Worm (Caenorhabditis elegans) whole organism, young adult: ENCODE data around the gene C35D10.10.

Source experiments
- B0035.1 ChIP-seq: sonication (generic microtip); optimal IDR thresholded peaks from 2 replicates; lab custom pipeline; 2016; ENCODE audit warnings: missing genetic modification characterization, mild to moderate bottlenecking, missing compliant biosample characterization, missing genotype, missing genetic modification reagents
- B0336.3 ChIP-seq: fragments of 200-800 bp; sonication (Bioruptor generic); IDR thresholded peaks from 2 replicates; pipeline ENCODE4 v1.3.6; 2022; ENCODE audit warnings: missing genetic modification characterization, missing compliant biosample characterization
- C06A6.2 ChIP-seq: fragments of 200-800 bp; sonication (Bioruptor generic); conservative IDR thresholded peaks from 2 replicates; pipeline ENCODE4 v1.3.6; 2022; ENCODE audit warnings: missing genetic modification characterization, missing compliant biosample characterization
- D2030.7 ChIP-seq: fragments of 200-800 bp; sonication (Bioruptor generic); IDR thresholded peaks from 2 replicates; pipeline ENCODE4 v1.3.6; 2022; ENCODE audit warnings: missing genetic modification reagents, missing genetic modification characterization, missing compliant biosample characterization
- F22D6.2 ChIP-seq: sonication (generic microtip); optimal IDR thresholded peaks from 2 replicates; lab custom pipeline; 2016; ENCODE audit warnings: mild to moderate bottlenecking, missing genetic modification characterization, missing compliant biosample characterization
- F39B2.1 ChIP-seq: fragments of 200-800 bp; sonication (Bioruptor generic); IDR thresholded peaks from 2 replicates; pipeline ENCODE4 v1.3.6; 2022; ENCODE audit warnings: missing genetic modification reagents, missing genetic modification characterization, missing compliant biosample characterization
- F55B11.4 ChIP-seq: sonication (generic microtip); optimal IDR thresholded peaks from 2 replicates; lab custom pipeline; 2016; ENCODE audit warnings: missing compliant biosample characterization, missing genetic modification characterization, borderline replicate concordance; ENCODE audit not compliant: insufficient read depth
- F57A8.1 ChIP-seq: fragments of 200-800 bp; sonication (Bioruptor generic); optimal IDR thresholded peaks from 2 replicates; lab custom pipeline; 2018; ENCODE audit warnings: mild to moderate bottlenecking, missing genetic modification characterization, moderate library complexity, missing compliant biosample characterization
- T26A5.8 ChIP-seq: sonication (generic microtip); optimal IDR thresholded peaks from 2 replicates; lab custom pipeline; 2016; ENCODE audit warnings: missing genetic modification characterization, missing compliant biosample characterization
- Y67H2A.10 ChIP-seq: fragments of 200-800 bp; sonication (Bioruptor generic); conservative IDR thresholded peaks from 2 replicates; pipeline ENCODE4 v1.3.6; 2022; ENCODE audit warnings: missing genetic modification reagents, missing genetic modification characterization, missing compliant biosample characterization
- Y79H2A.3 ChIP-seq: fragments of 200-800 bp; sonication (Bioruptor generic); conservative IDR thresholded peaks from 2 replicates; pipeline ENCODE4 v1.3.6; 2022; ENCODE audit warnings: missing genetic modification reagents, missing genetic modification characterization, missing compliant biosample characterization
- Y95B8A.8 ChIP-seq: fragments of 200-800 bp; sonication (Bioruptor generic); IDR thresholded peaks from 2 replicates; pipeline ENCODE4 v1.3.6; 2022; ENCODE audit warnings: missing genetic modification reagents, missing genetic modification characterization, missing compliant biosample characterization
- akir-1 ChIP-seq: fragments of 200-800 bp; sonication (Bioruptor generic); optimal IDR thresholded peaks from 2 replicates; lab custom pipeline; 2018; ENCODE audit warnings: mild to moderate bottlenecking, missing genetic modification characterization, moderate library complexity, missing compliant biosample characterization
- ama-1 ChIP-seq, 3 experiments: fragments of 150-350 bp in 1 of 3; sonication (generic microtip) in 2 of 3; optimal IDR thresholded peaks; 2 replicates each; lab custom pipeline; 2014 to 2018; ENCODE audit warnings: missing biosample characterization in 2 of 3, missing genetic modification characterization in 2 of 3, missing genetic modification reagents in 2 of 3
- aptf-2 ChIP-seq: fragments of 200-800 bp; sonication (Bioruptor generic); conservative IDR thresholded peaks from 2 replicates; pipeline ENCODE4 v1.3.6; 2022; ENCODE audit warnings: missing genetic modification reagents, missing genetic modification characterization, missing compliant biosample characterization
- bed-1 ChIP-seq: fragments of 200-800 bp; sonication (Bioruptor generic); IDR thresholded peaks from 2 replicates; pipeline ENCODE4 v1.3.6; 2022; ENCODE audit warnings: missing genetic modification reagents, missing genetic modification characterization, missing compliant biosample characterization
- cebp-1 ChIP-seq, 2 experiments: fragments of 200-800 bp in 1 of 2; sonication (Bioruptor generic) in 1 of 2; sonication (generic microtip) in 1 of 2; IDR thresholded peaks in 1 of 2; optimal IDR thresholded peaks in 1 of 2; 2 replicates each; pipeline versions ENCODE4 v1.3.6 to Lab custom; 2017 to 2022; ENCODE audit warnings: missing compliant biosample characterization in 2 of 2, missing genetic modification characterization in 2 of 2, mild to moderate bottlenecking in 1 of 2, missing genetic modification reagents in 1 of 2, moderate library complexity in 1 of 2
- ceh-40 ChIP-seq: fragments of 200-800 bp; sonication (Bioruptor generic); IDR thresholded peaks from 2 replicates; pipeline ENCODE4 v1.3.6; 2022; ENCODE audit warnings: missing genetic modification characterization, missing compliant biosample characterization
- ceh-58 ChIP-seq: fragments of 200-800 bp; sonication (Bioruptor generic); IDR thresholded peaks from 2 replicates; pipeline ENCODE4 v1.3.6; 2022; ENCODE audit warnings: missing genetic modification characterization, missing compliant biosample characterization
- dpl-1 ChIP-seq: fragments of 150-350 bp; optimal IDR thresholded peaks from 2 replicates; lab custom pipeline; 2014; ENCODE audit warnings: missing biosample characterization, missing genetic modification reagents, missing genetic modification characterization
- egl-18 ChIP-seq: fragments of 200-800 bp; sonication (Bioruptor generic); IDR thresholded peaks from 2 replicates; pipeline ENCODE4 v1.3.6; 2022; ENCODE audit warnings: missing genetic modification reagents, missing genetic modification characterization, missing compliant biosample characterization
- egrh-3 ChIP-seq: fragments of 200-800 bp; sonication (Bioruptor generic); IDR thresholded peaks from 2 replicates; pipeline ENCODE4 v1.3.6; 2022; ENCODE audit warnings: missing genetic modification reagents, missing genetic modification characterization, missing compliant biosample characterization
- ekl-4 ChIP-seq: fragments of 200-800 bp; sonication (Bioruptor generic); IDR thresholded peaks from 2 replicates; pipeline ENCODE4 v1.3.6; 2022; ENCODE audit warnings: missing genetic modification reagents, missing genetic modification characterization, missing compliant biosample characterization
- gei-17 ChIP-seq: fragments of 200-800 bp; sonication (Bioruptor generic); optimal IDR thresholded peaks from 2 replicates; lab custom pipeline; 2018; ENCODE audit warnings: mild to moderate bottlenecking, missing genetic modification characterization, missing compliant biosample characterization
- him-1 ChIP-seq: sonication (generic microtip); optimal IDR thresholded peaks from 2 replicates; lab custom pipeline; 2016; ENCODE audit warnings: missing genotype, missing genetic modification reagents, missing genetic modification characterization, missing compliant biosample characterization
- hlh-12 ChIP-seq: sonication (generic microtip); optimal IDR thresholded peaks from 2 replicates; lab custom pipeline; 2016; ENCODE audit warnings: missing genetic modification characterization, missing compliant biosample characterization
- hmg-20 ChIP-seq: fragments of 200-800 bp; sonication (Bioruptor generic); IDR thresholded peaks from 2 replicates; pipeline ENCODE4 v1.3.6; 2022; ENCODE audit warnings: missing genetic modification reagents, missing genetic modification characterization, missing compliant biosample characterization
- hsf-1 ChIP-seq: fragments of 200-800 bp; sonication (Bioruptor generic); IDR thresholded peaks from 2 replicates; pipeline ENCODE4 v1.3.6; 2022; ENCODE audit warnings: missing genetic modification reagents, missing genetic modification characterization, missing compliant biosample characterization
- lin-26 ChIP-seq: fragments of 200-800 bp; sonication (Bioruptor generic); IDR thresholded peaks from 2 replicates; pipeline ENCODE4 v1.3.6; 2022; ENCODE audit warnings: missing genetic modification reagents, missing genetic modification characterization, missing compliant biosample characterization
- lin-35 ChIP-seq, 3 experiments: fragments of 150-350 bp in 2 of 3; sonication (generic microtip) in 1 of 3; optimal IDR thresholded peaks; 2 replicates each; lab custom pipeline; 2014 to 2018; ENCODE audit warnings: missing biosample characterization in 3 of 3, missing genetic modification characterization in 3 of 3, missing genetic modification reagents in 3 of 3
- lsl-1 ChIP-seq: fragments of 200-800 bp; sonication (Bioruptor generic); optimal IDR thresholded peaks from 2 replicates; lab custom pipeline; 2018; ENCODE audit warnings: mild to moderate bottlenecking, missing genetic modification characterization, moderate library complexity, missing compliant biosample characterization
- madf-10 ChIP-seq: sonication (generic microtip); optimal IDR thresholded peaks from 2 replicates; lab custom pipeline; 2016; ENCODE audit warnings: mild to moderate bottlenecking, missing genetic modification characterization, missing compliant biosample characterization
- madf-6 ChIP-seq: fragments of 200-800 bp; sonication (Bioruptor generic); IDR thresholded peaks from 2 replicates; pipeline ENCODE4 v1.3.6; 2022; ENCODE audit warnings: missing genetic modification reagents, missing genetic modification characterization, missing compliant biosample characterization
- nfya-2 ChIP-seq: fragments of 200-800 bp; sonication (Bioruptor generic); IDR thresholded peaks from 2 replicates; pipeline ENCODE4 v1.3.6; 2022; ENCODE audit warnings: missing genetic modification reagents, missing genetic modification characterization, missing compliant biosample characterization
- nhr-90 ChIP-seq: sonication (generic microtip); optimal IDR thresholded peaks from 2 replicates; lab custom pipeline; 2016; ENCODE audit warnings: missing genotype, mild to moderate bottlenecking, missing genetic modification characterization, missing compliant biosample characterization
- pbrm-1 ChIP-seq: fragments of 200-800 bp; sonication (Bioruptor generic); IDR thresholded peaks from 2 replicates; pipeline ENCODE4 v1.3.6; 2022; ENCODE audit warnings: missing genetic modification reagents, missing genetic modification characterization, missing compliant biosample characterization
- rcor-1 ChIP-seq: fragments of 200-800 bp; sonication (Bioruptor generic); IDR thresholded peaks from 2 replicates; pipeline ENCODE4 v1.3.6; 2022; ENCODE audit warnings: missing genetic modification reagents, missing genetic modification characterization, missing compliant biosample characterization
- rec-8 ChIP-seq, 2 experiments: sonication (generic microtip); optimal IDR thresholded peaks; 2 replicates each; lab custom pipeline; 2016; ENCODE audit warnings: mild to moderate bottlenecking in 2 of 2, missing genetic modification characterization in 2 of 2, missing genetic modification reagents in 2 of 2, missing genotype in 2 of 2, missing biosample characterization in 1 of 2, missing compliant biosample characterization in 1 of 2, moderate library complexity in 1 of 2
- tlf-1 ChIP-seq: fragments of 200-800 bp; sonication (Bioruptor generic); optimal IDR thresholded peaks from 2 replicates; lab custom pipeline; 2018; ENCODE audit warnings: mild to moderate bottlenecking, missing genetic modification characterization, missing compliant biosample characterization
- ztf-25 ChIP-seq: fragments of 200-800 bp; sonication (Bioruptor generic); IDR thresholded peaks from 2 replicates; pipeline ENCODE4 v1.3.6; 2022; ENCODE audit warnings: missing genetic modification reagents, missing genetic modification characterization, missing compliant biosample characterization

The C35D10.10 gene

DNA sequence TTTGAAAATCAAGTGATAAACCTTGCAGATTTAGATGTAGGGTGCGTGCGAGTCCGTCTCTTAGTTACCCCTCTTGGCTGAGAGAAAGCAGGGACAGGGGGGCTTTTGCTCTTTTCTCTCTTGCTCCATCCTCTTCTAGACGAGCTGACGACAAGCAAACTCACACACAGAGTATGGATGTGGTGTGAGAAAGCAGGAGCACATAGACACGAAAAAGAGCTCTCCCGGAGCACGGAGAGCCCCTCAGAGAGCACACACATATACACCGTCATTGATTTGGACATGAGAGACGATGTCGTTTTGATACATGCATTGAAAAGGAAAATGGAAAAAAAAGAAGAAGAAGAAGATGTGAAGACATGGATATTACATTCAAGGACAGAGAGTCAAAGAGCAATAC, 14.1 kb upstream of the C35D10.10 start:
- TF ChIP-seq ztf-25 (GFP tag; lab: Robert Waterston, UW) (no peak), lin-35 (GFP tag; optimal IDR thresholded peaks at IDR 0.05; lab: Kevin White, UChicago) (peak in 1 of 3 experiments; percentile 61)

DNA sequence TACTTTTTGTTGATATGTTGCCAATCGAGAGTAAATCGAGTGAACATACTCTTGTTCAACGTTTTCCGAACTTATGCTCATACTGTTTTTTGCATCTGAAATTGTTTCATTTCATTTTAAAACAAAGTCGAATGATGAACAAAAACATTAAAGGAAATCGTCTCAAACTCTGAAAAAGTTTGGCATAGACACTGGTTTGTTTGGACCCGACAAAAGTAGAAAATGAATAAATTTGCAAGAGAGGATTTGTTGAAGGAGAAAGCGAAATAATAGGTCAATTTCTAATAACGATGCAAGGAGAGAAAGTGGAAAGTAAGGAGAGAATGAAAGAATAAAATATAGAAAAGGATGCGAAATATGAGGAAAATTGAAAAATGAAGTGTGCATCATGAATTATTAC, 13.1 kb upstream of the C35D10.10 start, which contains the start of gene C35D10.12:
C35D10.12 (minus strand) TSS at position 101 of the 400 bp plus-strand sequence.
- TF ChIP-seq dpl-1 (GFP tag; lab: Kevin White, UChicago): no peak
- no peak for TF ChIP-seq Y79H2A.3 (GFP tag; lab: Robert Waterston, UW)
- TF ChIP-seq Y95B8A.8 (GFP tag; lab: Robert Waterston, UW): no peak
- TF ChIP-seq madf-6 (GFP tag; lab: Robert Waterston, UW): no peak
- TF ChIP-seq egl-18 (GFP tag; lab: Robert Waterston, UW): no peak
- TF ChIP-seq lin-35 (GFP tag; optimal IDR thresholded peaks at IDR 0.05; lab: Kevin White, UChicago): no peak
- TF ChIP-seq madf-10 (tag; lab: Kevin White, UChicago): no peak
- no peak for TF ChIP-seq B0336.3 (GFP tag; lab: Robert Waterston, UW)
- TF ChIP-seq hmg-20 (GFP tag; lab: Robert Waterston, UW): no peak
- no peak for TF ChIP-seq nfya-2
- TF ChIP-seq Y67H2A.10 (GFP tag; lab: Robert Waterston, UW): no peak
- TF ChIP-seq nhr-90 (tag; lab: Kevin White, UChicago): no peak
- no peak for TF ChIP-seq F57A8.1
- no peak for TF ChIP-seq B0035.1 (tag; lab: Kevin White, UChicago)
- no peak for TF ChIP-seq lsl-1 (GFP tag; lab: Kevin White, UChicago)
- TF ChIP-seq T26A5.8: no peak
- TF ChIP-seq F22D6.2 (tag; lab: Kevin White, UChicago): no peak

DNA sequence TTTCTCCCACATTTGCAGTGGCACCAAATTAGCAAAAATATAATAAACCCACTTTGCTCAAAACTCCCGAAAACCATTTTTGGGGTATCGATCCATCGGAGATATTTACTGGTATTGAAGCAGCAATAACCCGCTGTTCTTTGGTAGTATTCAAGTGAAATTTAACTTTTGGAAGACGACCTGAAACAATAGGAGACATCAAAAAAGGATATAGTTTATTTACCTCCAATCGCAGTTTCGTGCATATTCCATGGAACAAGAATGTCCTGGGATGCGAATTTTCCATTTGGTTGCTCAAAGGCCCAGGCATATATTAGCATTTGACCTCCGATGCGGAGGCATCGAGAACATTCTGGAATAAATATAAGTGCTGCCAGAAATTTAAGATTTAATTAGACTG, 11.8 kb upstream of the C35D10.10 start:
- no peak for TF ChIP-seq F39B2.1 (GFP tag; lab: Robert Waterston, UW)
- TF ChIP-seq bed-1 (GFP tag; lab: Robert Waterston, UW): no peak
- TF ChIP-seq C06A6.2 (GFP tag; lab: Robert Waterston, UW): no peak
- no peak for TF ChIP-seq D2030.7
- TF ChIP-seq aptf-2: no peak
- TF ChIP-seq, all 124 proteins: peak for 0

DNA sequence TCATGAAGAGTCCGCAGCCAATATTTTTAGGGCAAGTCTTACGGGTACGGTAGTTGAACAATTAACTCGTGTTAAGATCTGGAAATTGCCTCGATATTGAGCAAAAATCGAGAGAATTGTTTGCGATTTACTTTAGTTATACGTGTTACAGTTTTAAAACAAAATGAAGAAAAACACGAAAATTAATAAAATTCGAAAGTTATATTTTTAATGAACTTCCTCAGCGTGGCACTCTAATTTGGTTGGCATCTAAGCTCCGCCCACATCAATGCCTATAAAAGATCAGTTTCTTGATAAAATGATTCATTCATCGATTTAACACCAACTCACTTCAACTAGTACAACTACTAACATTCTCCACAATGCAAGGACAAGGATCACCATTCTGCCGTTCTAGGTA, 8.9 kb upstream of the C35D10.10 start, which contains the start of gene gipc-1:
gipc-1 (plus strand) TSS at position 301 of the 400 bp plus-strand sequence.
- no peak for TF ChIP-seq ceh-58 (GFP tag; lab: Robert Waterston, UW)
- TF ChIP-seq hmg-20 (GFP tag; lab: Robert Waterston, UW): no peak
- TF ChIP-seq hsf-1 (GFP tag; lab: Robert Waterston, UW): no peak

DNA sequence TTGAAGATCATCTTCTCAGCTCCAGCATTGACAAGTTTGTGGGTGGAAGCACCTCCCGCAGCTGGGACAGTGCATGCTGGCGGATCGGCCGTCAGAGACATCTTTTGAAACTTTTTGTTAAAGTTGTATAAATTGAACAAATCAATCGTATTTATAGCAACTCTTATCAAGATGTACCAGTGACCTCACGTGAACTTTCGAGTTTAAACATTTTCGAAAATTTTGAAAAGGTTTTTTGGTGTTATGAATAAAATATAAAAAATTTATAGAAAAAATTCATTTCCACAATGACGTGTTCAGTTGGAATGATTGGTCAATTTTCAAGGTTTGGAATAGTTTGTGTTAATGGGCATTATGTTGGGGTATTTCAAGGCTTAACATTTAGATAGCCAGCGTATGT, 7.0 kb upstream of the C35D10.10 start, which contains the start of the genes msd-4 and C35D10.3:
msd-4 (minus strand) TSS at position 101 of the 400 bp plus-strand sequence.
C35D10.3 (plus strand) TSS at position 279 of the 400 bp plus-strand sequence.
- TF ChIP-seq F22D6.2 (tag; lab: Kevin White, UChicago) (no peak), rcor-1 (no peak), F55B11.4 (tag; lab: Kevin White, UChicago) (no peak)
- TF ChIP-seq, all 124 proteins: peak for 0

DNA sequence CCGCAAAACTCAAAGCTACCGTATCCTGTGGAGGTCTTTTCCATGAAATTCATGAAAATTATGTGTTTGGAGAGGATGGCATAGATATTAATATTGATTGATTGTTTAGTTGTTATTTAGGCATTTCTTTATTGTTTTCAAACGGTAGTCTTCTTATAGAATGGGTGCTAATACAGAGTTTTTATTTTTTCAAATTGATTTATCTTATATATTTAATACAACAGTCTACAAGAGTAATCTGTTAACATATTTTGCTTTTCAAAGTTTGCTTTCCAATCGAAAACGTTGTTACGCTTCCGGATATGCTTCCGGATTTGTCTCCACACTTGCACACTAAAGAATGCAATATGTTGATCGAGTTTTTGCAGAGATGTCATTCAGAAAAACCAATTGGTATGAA, 5.2 kb upstream of the C35D10.10 start, which contains the start of gene C35D10.17:
C35D10.17 (plus strand) TSS at position 301 of the 400 bp plus-strand sequence.
- TF ChIP-seq cebp-1 (GFP tag; IDR thresholded peaks at IDR 0.05; lab: Robert Waterston, UW) (no peak), cebp-1 (tag; optimal IDR thresholded peaks at IDR 0.05; lab: Kevin White, UChicago) (no peak), pbrm-1 (GFP tag; lab: Robert Waterston, UW) (no peak), ama-1 (optimal IDR thresholded peaks at IDR 0.05; lab: Kevin White, UChicago) (no peak), ama-1 (GFP tag; optimal IDR thresholded peaks at IDR 0.05; lab: Kevin White, UChicago) (no peak), lin-26 (GFP tag; lab: Robert Waterston, UW) (no peak), him-1 (tag; lab: Kevin White, UChicago) (no peak), egrh-3 (GFP tag; lab: Robert Waterston, UW) (no peak), rec-8 (tag; optimal IDR thresholded peaks at IDR 0.05; lab: Kevin White, UChicago) (no peak), ceh-40 (GFP tag; lab: Robert Waterston, UW) (no peak), akir-1 (GFP tag; lab: Kevin White, UChicago) (no peak), hlh-12 (tag; lab: Kevin White, UChicago) (no peak), gei-17 (GFP tag; lab: Kevin White, UChicago) (no peak), tlf-1 (GFP tag; lab: Kevin White, UChicago) (no peak), ekl-4 (GFP tag; lab: Robert Waterston, UW) (no peak)
